Fruit fly (Drosophila melanogaster): ENCODE results near the gene wts.

The wts gene

DNA sequence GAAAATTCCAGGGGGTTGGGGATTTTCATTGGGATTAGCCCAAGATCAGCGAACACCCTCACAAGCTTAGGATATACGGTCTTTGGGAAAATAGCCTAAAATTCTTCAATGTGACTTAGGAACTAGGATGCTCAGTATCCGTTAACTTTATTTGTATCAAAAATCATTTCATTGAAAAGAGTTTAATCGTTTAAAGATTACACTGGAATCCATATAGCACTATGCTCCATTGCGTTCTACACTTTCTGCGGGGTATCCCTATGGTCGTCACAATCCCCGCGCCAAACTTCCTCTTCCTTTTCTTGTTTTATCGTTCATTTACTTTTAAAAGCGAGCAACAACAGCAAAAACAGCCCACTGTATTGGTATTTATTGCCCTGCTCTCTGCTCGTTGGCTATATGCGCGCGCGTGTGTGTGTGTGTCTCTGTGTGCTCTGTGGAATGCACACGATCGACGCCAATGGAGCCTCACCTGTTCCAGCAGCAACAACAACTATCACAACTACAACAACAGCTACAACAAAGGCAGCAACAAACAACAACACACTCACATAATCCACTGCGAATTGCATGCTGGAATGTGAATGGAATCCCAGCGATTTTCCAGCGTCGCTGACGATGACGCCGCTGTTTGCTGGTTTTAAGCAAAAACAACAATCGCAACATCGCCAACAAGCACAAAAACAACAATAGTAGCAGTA lies 2.5 kb downstream of the wts start (continued):
- TF ChIP-seq CG17361 (GFP tag; IDR thresholded peaks at IDR 0.05) (peak; percentile 57; the same call in 2 of the 3 replicates), Dip3 (GFP tag; optimal IDR thresholded peaks at IDR 0.05) (no peak), Dref (GFP tag; IDR thresholded peaks at IDR 0.05) (no peak), dmrt99B (tag; optimal IDR thresholded peaks at IDR 0.05) (peak; percentile 59), D19B (GFP tag; optimal IDR thresholded peaks at IDR 0.05) (peak; percentile 65), Chrac-16 (GFP tag; optimal IDR thresholded peaks at IDR 0.05) (no peak), aop (GFP tag; IDR thresholded peaks at IDR 0.05) (no peak), E2f1 (GFP tag; IDR thresholded peaks at IDR 0.05) (no peak), CG8388 (GFP tag; optimal IDR thresholded peaks at IDR 0.05) (peak; percentile 2), pros (GFP tag; optimal IDR thresholded peaks at IDR 0.05) (no peak), tin (GFP tag; optimal IDR thresholded peaks at IDR 0.05) (peak; percentile 25), CG16813 (GFP tag; IDR thresholded peaks at IDR 0.05; ENCODE audit: partially characterized antibody) (no peak), stwl (tag; optimal IDR thresholded peaks at IDR 0.05) (no peak), CG1602 (GFP tag; optimal IDR thresholded peaks at IDR 0.05) (peak; percentile 16), ci (GFP tag; IDR thresholded peaks at IDR 0.05) (0 out of 3 replicates have a peak, but pooled peaks have one; percentile 19), vnd (GFP tag; IDR thresholded peaks at IDR 0.05; ENCODE audit: partially characterized antibody) (no peak), peb (GFP tag; IDR thresholded peaks at IDR 0.05) (peak; percentile 15; the same call in 1 of the 2 replicates), CG6689 (GFP tag; IDR thresholded peaks at IDR 0.05) (0 out of 2 replicates have a peak, but pooled peaks have one; percentile 5), nerfin-1 (tag; optimal IDR thresholded peaks at IDR 0.05) (peak; percentile 34), CG8359 (GFP tag; optimal IDR thresholded peaks at IDR 0.05; ENCODE audit: borderline replicate concordance) (peak; percentile 27), HHEX (GFP tag; optimal IDR thresholded peaks at IDR 0.05) (no peak), CoRest (tag; optimal IDR thresholded peaks at IDR 0.05) (peak; percentile 28), prd (optimal IDR thresholded peaks at IDR 0.05) (no peak), prd (GFP tag; IDR thresholded peaks at IDR 0.05) (peak; percentile 19; the same call in 1 of the 3 replicates), sd (tag; optimal IDR thresholded peaks at IDR 0.05) (peak; percentile 98), nmo (GFP tag; optimal IDR thresholded peaks at IDR 0.05) (peak; percentile 66), Asciz (GFP tag; optimal IDR thresholded peaks at IDR 0.05) (peak; percentile 28), Sin3A (optimal IDR thresholded peaks at IDR 0.05) (no peak), MESR4 (GFP tag; optimal IDR thresholded peaks at IDR 0.05) (no peak), az2 (GFP tag; optimal IDR thresholded peaks at IDR 0.05) (peak; percentile 22), sens (GFP tag) (peak; percentile 59), CG11695 (GFP tag; IDR thresholded peaks at IDR 0.05) (no peak), CG34224 (GFP tag; IDR thresholded peaks at IDR 0.05; ENCODE audit: partially characterized antibody) (no peak), al (GFP tag; IDR thresholded peaks at IDR 0.05) (no peak), btn (GFP tag; optimal IDR thresholded peaks at IDR 0.05) (no peak), fd96Cb (tag; optimal IDR thresholded peaks at IDR 0.05) (peak; percentile 24), ssp (GFP tag; IDR thresholded peaks at IDR 0.05) (peak; percentile 25; the same call in 1 of the 2 replicates), Kr (GFP tag; optimal IDR thresholded peaks at IDR 0.05) (peak; percentile 10), CG7839 (tag; optimal IDR thresholded peaks at IDR 0.05) (peak; percentile 46), CG16815 (GFP tag; optimal IDR thresholded peaks at IDR 0.05) (peak; percentile 7), abd-A (tag; optimal IDR thresholded peaks at IDR 0.05) (no peak), oc (tag; optimal IDR thresholded peaks at IDR 0.05) (no peak), fru (optimal IDR thresholded peaks at IDR 0.05) (no peak), CG12942 (GFP tag; optimal IDR thresholded peaks at IDR 0.05) (no peak), Med (GFP tag) (peak; percentile 51), ewg (GFP tag; optimal IDR thresholded peaks at IDR 0.05) (peak; percentile 44), CG31441 (GFP tag; IDR thresholded peaks at IDR 0.05) (peak; percentile 33; the same call in 1 of the 2 replicates), Dek (tag; optimal IDR thresholded peaks at IDR 0.05) (peak; percentile 3), Hr51 (GFP tag; optimal IDR thresholded peaks at IDR 0.05) (peak in 1 of 2 experiments; percentile 36)

All from whole organism, embryonic.